Worm (Caenorhabditis elegans): ENCODE results near the gene T09F3.4.

- TF ChIP-seq W03F9.2 (tag; optimal IDR thresholded peaks at IDR 0.05) (no peak), dao-5 (tag; optimal IDR thresholded peaks at IDR 0.05) (no peak)
Measured at ce11 chrII:10410989-10411388, 15.5 kb downstream of the T09F3.4 start, which contains the start of gene E04D5.5.
